Fruit fly (Drosophila melanogaster): ENCODE data around the gene naz.
A peak's percentile ranks its signal among the peaks of the same experiment; 100 is the strongest.

naz gene

dm6 chr3R:18267489-18267888 lies 61.3 kb downstream of the naz start, which contains the start of gene CG18599:
TSS of gene CG18599 (plus strand) at chr3R:18267789.
- TF ChIP-seq cg (GFP tag; optimal IDR thresholded peaks at IDR 0.05) (peak; percentile 33), zf30C (GFP tag; optimal IDR thresholded peaks at IDR 0.05) (no peak), CG6272 (GFP tag; IDR thresholded peaks at IDR 0.05) (0 out of 2 replicates have a peak, but pooled peaks have one; percentile 25), salm (tag; optimal IDR thresholded peaks at IDR 0.05) (no peak), sug (tag; optimal IDR thresholded peaks at IDR 0.05) (no peak), CG7963 (GFP tag; IDR thresholded peaks at IDR 0.05; ENCODE audit: partially characterized antibody) (no peak), Bdp1 (GFP tag; optimal IDR thresholded peaks at IDR 0.05) (no peak), CG7271 (tag; optimal IDR thresholded peaks at IDR 0.05) (peak; percentile 36), Ets97D (GFP tag; optimal IDR thresholded peaks at IDR 0.05) (peak; percentile 48), ftz-f1 (GFP tag; optimal IDR thresholded peaks at IDR 0.05) (no peak), CG2678 (tag; optimal IDR thresholded peaks at IDR 0.05) (no peak), tio (GFP tag; optimal IDR thresholded peaks at IDR 0.05) (no peak), Adf1 (GFP tag; IDR thresholded peaks at IDR 0.05) (peak; percentile 57), CrebB (tag; optimal IDR thresholded peaks at IDR 0.05) (no peak), CG15514 (GFP tag; optimal IDR thresholded peaks at IDR 0.05) (peak; percentile 49), Tbp (GFP tag; optimal IDR thresholded peaks at IDR 0.05) (no peak), Nf-YA (GFP tag; IDR thresholded peaks at IDR 0.05) (0 out of 2 replicates have a peak, but pooled peaks have one; percentile 20), Dek (tag; optimal IDR thresholded peaks at IDR 0.05) (no peak), pan (optimal IDR thresholded peaks at IDR 0.05) (no peak), pan (GFP tag; optimal IDR thresholded peaks at IDR 0.05 in 1 of 2, IDR thresholded peaks at IDR 0.05 in 1 of 2) (no peak), CG4404 (GFP tag; IDR thresholded peaks at IDR 0.05) (peak; percentile 19; the same call in 1 of the 2 replicates), CG43689 (GFP tag; IDR thresholded peaks at IDR 0.05) (peak; percentile 9; the same call in 1 of the 2 replicates)

- no peak for TF ChIP-seq Hr51 (GFP tag; optimal IDR thresholded peaks at IDR 0.05)
- peak; percentile 51; the same call in 1 of the 2 replicates for TF ChIP-seq seq (GFP tag; IDR thresholded peaks at IDR 0.05)
- no peak for TF ChIP-seq chm (GFP tag; IDR thresholded peaks at IDR 0.05)
- TF ChIP-seq CG43689 (GFP tag; IDR thresholded peaks at IDR 0.05): no peak
- TF ChIP-seq Nf-YB (GFP tag; optimal IDR thresholded peaks at IDR 0.05): peak; percentile 94
- TF ChIP-seq bsh (GFP tag; optimal IDR thresholded peaks at IDR 0.05): no peak
- TF ChIP-seq slbo (GFP tag; IDR thresholded peaks at IDR 0.05): no peak
- TF ChIP-seq Nf-YC (tag; optimal IDR thresholded peaks at IDR 0.05): peak; percentile 93
- no peak for TF ChIP-seq HmgD (GFP tag; optimal IDR thresholded peaks at IDR 0.05)
Observed at dm6 chr3R:18266665-18267064, 62.1 kb downstream of the naz start.

Data from whole organism, embryonic.